Worm (Caenorhabditis elegans) whole organism, midembryonic: ENCODE measurements around the gene C03H5.3.

Experiments
- T22C8.4 ChIP-seq: fragments of 200-800 bp; sonication (Bioruptor generic); IDR thresholded peaks from 2 replicates; pipeline ENCODE4 v1.3.6; 2022; ENCODE audit warnings: missing genetic modification characterization, missing compliant biosample characterization
- cog-1 ChIP-seq: sonication (generic microtip); optimal IDR thresholded peaks from 2 replicates; lab custom pipeline; 2016; ENCODE audit warnings: missing genetic modification characterization, missing compliant biosample characterization
- flt-1 ChIP-seq: fragments of 200-800 bp; sonication (Bioruptor generic); IDR thresholded peaks from 2 replicates; pipeline ENCODE4 v1.3.6; 2022; ENCODE audit warnings: missing genetic modification characterization, missing compliant biosample characterization
- klf-2 ChIP-seq: fragments of 200-800 bp; sonication (Bioruptor generic); conservative IDR thresholded peaks from 2 replicates; pipeline ENCODE4 v1.3.6; 2022; ENCODE audit warnings: missing genetic modification reagents, missing genetic modification characterization, missing compliant biosample characterization
- med-1 ChIP-seq: sonication (generic microtip); optimal IDR thresholded peaks from 2 replicates; lab custom pipeline; 2017; ENCODE audit warnings: missing genetic modification characterization, mild to moderate bottlenecking, missing compliant biosample characterization, antibody characterized with exemption, missing genetic modification reagents; ENCODE audit not compliant: insufficient read depth
- ref-1 ChIP-seq: fragments of 200-800 bp; sonication (Bioruptor generic); conservative IDR thresholded peaks from 2 replicates; pipeline ENCODE4 v1.3.6; 2022; ENCODE audit warnings: missing genetic modification reagents, missing genetic modification characterization, missing compliant biosample characterization
- tab-1 ChIP-seq: fragments of 200-800 bp; sonication (Bioruptor generic); IDR thresholded peaks from 2 replicates; pipeline ENCODE4 v1.3.6; 2022; ENCODE audit warnings: missing genetic modification characterization, missing compliant biosample characterization
- ztf-23 ChIP-seq: fragments of 200-800 bp; sonication (Bioruptor generic); IDR thresholded peaks from 2 replicates; pipeline ENCODE4 v1.3.6; 2022; ENCODE audit warnings: missing genetic modification reagents, missing genetic modification characterization, missing compliant biosample characterization
- ztf-29 ChIP-seq: fragments of 200-800 bp; sonication (Bioruptor generic); IDR thresholded peaks from 2 replicates; pipeline ENCODE4 v1.3.6; 2022; ENCODE audit warnings: missing genetic modification reagents, missing genetic modification characterization, missing compliant biosample characterization

DNA sequence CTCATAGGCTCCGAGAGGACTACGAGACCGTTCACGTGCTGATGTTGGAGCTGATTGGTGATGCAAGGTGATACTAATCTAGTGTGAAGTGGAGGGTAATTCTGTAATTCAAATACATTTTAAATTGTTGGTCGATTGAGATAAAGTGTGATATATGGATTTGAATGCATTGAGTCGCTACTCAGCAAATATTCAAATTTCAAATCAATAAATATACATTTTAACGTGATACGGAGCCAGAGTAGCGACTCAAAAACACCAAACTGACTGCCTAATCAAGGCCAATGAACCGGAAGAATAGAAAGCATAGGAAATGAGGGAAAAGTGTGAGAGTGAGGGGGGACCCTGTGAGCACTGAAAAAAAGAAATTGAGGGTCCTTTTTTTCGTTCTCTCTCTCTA is 13.4 kb downstream of the C03H5.3 start, which contains the start of gene C03H5.6:
- TF ChIP-seq klf-2 (GFP tag; lab: Robert Waterston, UW) (no peak), flt-1 (no peak), cog-1 (tag; lab: Kevin White, UChicago) (no peak), med-1 (GFP tag; lab: Kevin White, UChicago) (no peak), tab-1 (GFP tag; lab: Robert Waterston, UW) (no peak), ztf-29 (GFP tag; lab: Robert Waterston, UW) (no peak), T22C8.4 (GFP tag; lab: Robert Waterston, UW) (no peak), ref-1 (GFP tag; lab: Robert Waterston, UW) (no peak), ztf-23 (GFP tag; lab: Robert Waterston, UW) (no peak)
